Fruit fly (Drosophila melanogaster): ENCODE data around the gene st.

DNA sequence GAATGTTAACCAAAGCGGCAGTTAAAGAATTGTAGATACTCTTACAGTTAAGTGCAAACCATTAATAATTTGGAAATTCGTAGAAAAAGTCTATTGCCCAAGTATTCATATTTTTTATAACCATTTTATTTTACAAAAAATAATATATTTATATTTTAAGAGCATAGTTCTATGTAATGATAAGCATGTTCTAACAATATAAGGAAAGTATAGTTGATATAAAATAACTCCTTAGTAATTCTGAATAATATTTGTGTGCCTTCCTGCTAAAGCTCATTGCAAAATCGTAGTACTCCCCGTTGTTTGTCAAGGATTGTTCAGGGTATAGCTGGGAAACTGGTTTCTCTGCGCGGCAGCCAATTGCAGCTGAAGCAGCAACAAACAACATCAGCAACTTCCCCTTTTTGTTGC lies 20.7 kb upstream of the st start:
- TF ChIP-seq psq (optimal IDR thresholded peaks at IDR 0.05) (no peak), ttk (optimal IDR thresholded peaks at IDR 0.05) (no peak), Myc (optimal IDR thresholded peaks at IDR 0.05) (no peak), Sin3A (optimal IDR thresholded peaks at IDR 0.05) (no peak)
